Fruit fly (Drosophila melanogaster): ENCODE data around the gene UbcE2H.

dm6 chrX:8058446-8058900, 35.4 kb downstream of the UbcE2H start:
- TF ChIP-seq ttk (optimal IDR thresholded peaks at IDR 0.05) (no peak), h (optimal IDR thresholded peaks at IDR 0.05) (no peak), Sin3A (optimal IDR thresholded peaks at IDR 0.05) (no peak), psq (optimal IDR thresholded peaks at IDR 0.05) (no peak), Myc (optimal IDR thresholded peaks at IDR 0.05) (no peak), insv (optimal IDR thresholded peaks at IDR 0.05) (no peak)

All from Kc167 (cell line).